Worm (Caenorhabditis elegans) whole organism, L1 larva: ENCODE data around the gene fbxc-12.
"Not testable (repeated sequence)": the region's sequence is repeated elsewhere in the genome, so short reads cannot be mapped to it uniquely, and the experiment has no call there.

Experiments
- jun-1 ChIP-seq: fragments of 150-350 bp; optimal IDR thresholded peaks from 2 replicates; lab custom pipeline; 2014; ENCODE audit warnings: missing biosample characterization, missing genetic modification reagents, missing genetic modification characterization
- nhr-77 ChIP-seq: fragments of 150-350 bp; optimal IDR thresholded peaks from 2 replicates; lab custom pipeline; 2014; ENCODE audit warnings: missing biosample characterization, missing genetic modification characterization

- not testable (repeated sequence) for TF ChIP-seq jun-1 (tag; lab: Kevin White, UChicago); nhr-77
Observed at ce11 chrIV:904963-905362, at the start of gene fbxc-12.
